Worm (Caenorhabditis elegans) whole organism, L4/young adult: ENCODE measurements around the gene Y57A10C.8.

Experiments
- W03F9.2 ChIP-seq: fragments of 150-350 bp; optimal IDR thresholded peaks from 2 replicates; lab custom pipeline; 2014; ENCODE audit warnings: missing biosample characterization, missing genetic modification characterization
- him-1 ChIP-seq: sonication (generic microtip); optimal IDR thresholded peaks from 2 replicates; lab custom pipeline; 2016; ENCODE audit warnings: missing genotype, missing genetic modification reagents, missing genetic modification characterization, missing compliant biosample characterization

- TF ChIP-seq W03F9.2 (no peak), him-1 (no peak)
Measured at ce11 chrII:12429743-12430142, at the start of gene Y57A10C.8.
